Worm (Caenorhabditis elegans): ENCODE data around the gene str-43.

The str-43 gene

DNA sequence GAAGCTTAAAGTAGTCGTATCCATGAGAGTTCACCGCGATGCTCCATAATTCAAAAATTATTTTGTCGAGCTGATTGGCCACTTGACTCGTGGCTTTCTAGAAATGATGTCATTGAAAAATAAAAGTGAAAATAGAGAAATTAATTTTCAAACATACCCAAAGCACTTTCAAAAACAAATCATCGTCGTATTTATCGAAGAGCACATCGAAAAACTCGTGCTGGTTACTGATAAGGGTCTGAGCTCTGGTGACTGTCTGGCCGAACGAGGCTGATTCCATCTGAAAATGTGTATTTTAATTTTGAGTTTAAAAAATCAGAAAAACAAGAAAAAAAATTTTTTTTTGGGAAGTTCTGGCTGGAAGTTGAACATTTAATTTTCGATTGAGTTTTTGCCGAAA, 39.6 kb downstream of the str-43 start:
- no peak for TF ChIP-seq nhr-6 (tag; optimal IDR thresholded peaks at IDR 0.05)
- peak; percentile 39 for TF ChIP-seq hlh-30 (tag; optimal IDR thresholded peaks at IDR 0.05; ENCODE audit: insufficient read depth)
- peak; percentile 66 for TF ChIP-seq dve-1 (tag; optimal IDR thresholded peaks at IDR 0.05; ENCODE audit: insufficient read depth)
- TF ChIP-seq daf-16 (GFP tag; optimal IDR thresholded peaks at IDR 0.05): no peak
- TF ChIP-seq daf-16 (tag; optimal IDR thresholded peaks at IDR 0.05): peak; percentile 84

ce11 chrV:15711898-15712297, 40.1 kb downstream of the str-43 start, which contains the start of gene str-101:
str-101 (minus strand) TSS chrV:15711998.
- TF ChIP-seq tra-1 (GFP tag; IDR thresholded peaks at IDR 0.05): no peak
- no peak for TF ChIP-seq nhr-48 (tag; optimal IDR thresholded peaks at IDR 0.05)
- no peak for TF ChIP-seq nhr-76 (tag; optimal IDR thresholded peaks at IDR 0.05)
- no peak for TF ChIP-seq zfp-2 (tag; optimal IDR thresholded peaks at IDR 0.05)

DNA sequence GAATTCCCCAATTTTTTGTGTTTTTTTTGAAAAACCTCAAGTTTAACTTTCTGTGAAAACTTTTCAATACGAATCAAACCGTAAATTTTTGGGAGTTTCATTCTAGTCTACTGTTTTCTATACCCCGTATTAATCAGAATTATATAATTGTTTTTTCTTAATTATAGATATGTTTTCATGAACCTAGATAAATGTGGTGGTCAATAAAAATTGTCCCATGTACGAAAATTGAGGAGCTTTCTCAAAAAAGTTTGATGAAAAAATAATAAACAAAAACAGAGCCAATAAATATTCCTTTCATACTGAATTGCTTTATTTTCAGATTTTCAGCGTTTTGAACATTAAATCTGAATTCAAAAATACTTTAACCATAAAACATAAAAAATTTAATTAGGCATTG, 41.5 kb downstream of the str-43 start, which contains the start of gene Y6E2A.1:
Gene Y6E2A.1, minus strand, starts transcription at position 101 of the 400 bp plus-strand sequence.
- no peak for TF ChIP-seq nhr-28 (tag; optimal IDR thresholded peaks at IDR 0.05)

DNA sequence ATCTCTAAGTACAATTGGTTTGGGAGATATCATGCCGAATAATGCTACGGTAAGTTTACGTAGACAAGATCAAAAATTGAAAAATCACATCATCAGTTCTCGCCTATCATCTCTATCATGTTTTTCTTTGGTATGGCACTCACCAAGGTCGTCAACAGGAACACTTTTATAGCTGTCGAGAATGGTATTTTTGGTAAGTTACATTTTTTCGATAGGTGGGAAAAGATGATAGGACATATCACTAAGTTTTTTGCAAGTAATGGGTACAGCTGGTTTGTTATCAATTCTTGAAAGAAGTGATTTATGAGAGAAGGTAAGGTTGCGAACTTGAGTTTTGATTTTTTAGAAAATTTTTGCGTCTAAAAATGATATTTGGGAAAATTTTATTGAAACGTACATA, 44.0 kb downstream of the str-43 start:
- TF ChIP-seq nhr-28 (tag; optimal IDR thresholded peaks at IDR 0.05): peak; percentile 55
- no peak for TF ChIP-seq nhr-10 (tag; optimal IDR thresholded peaks at IDR 0.05)
- 0 out of 2 replicates have a peak, but pooled peaks have one; percentile 20 for TF ChIP-seq ceh-20 (GFP tag; IDR thresholded peaks at IDR 0.05)
- no peak for TF ChIP-seq daf-19 (GFP tag; conservative IDR thresholded peaks at IDR 0.05)
- TF ChIP-seq unc-62 (GFP tag; optimal IDR thresholded peaks at IDR 0.05 in 1 of 2): peak in 1 of 2 experiments; percentile 81
- TF ChIP-seq unc-62 (tag; optimal IDR thresholded peaks at IDR 0.05): no peak
- no peak for TF ChIP-seq ztf-11 (tag; optimal IDR thresholded peaks at IDR 0.05)
- TF ChIP-seq tra-1 (GFP tag; IDR thresholded peaks at IDR 0.05): 0 out of 2 replicates have a peak, but pooled peaks have one; percentile 31

ce11 chrV:15704745-15705144, 47.2 kb downstream of the str-43 start, which contains the start of gene twk-34:
twk-34 (plus strand) TSS chrV:15704960.
- no peak for TF ChIP-seq pha-4 (GFP tag; IDR thresholded peaks at IDR 0.05)
- no peak for TF ChIP-seq pha-4 (tag; optimal IDR thresholded peaks at IDR 0.05)
- peak; percentile 7 for TF ChIP-seq nhr-28 (tag; optimal IDR thresholded peaks at IDR 0.05)
- TF ChIP-seq F37D6.2 (tag; optimal IDR thresholded peaks at IDR 0.05): no peak
- peak; percentile 21; the same call in 1 of the 2 replicates for TF ChIP-seq dmd-6 (GFP tag; IDR thresholded peaks at IDR 0.05)

DNA sequence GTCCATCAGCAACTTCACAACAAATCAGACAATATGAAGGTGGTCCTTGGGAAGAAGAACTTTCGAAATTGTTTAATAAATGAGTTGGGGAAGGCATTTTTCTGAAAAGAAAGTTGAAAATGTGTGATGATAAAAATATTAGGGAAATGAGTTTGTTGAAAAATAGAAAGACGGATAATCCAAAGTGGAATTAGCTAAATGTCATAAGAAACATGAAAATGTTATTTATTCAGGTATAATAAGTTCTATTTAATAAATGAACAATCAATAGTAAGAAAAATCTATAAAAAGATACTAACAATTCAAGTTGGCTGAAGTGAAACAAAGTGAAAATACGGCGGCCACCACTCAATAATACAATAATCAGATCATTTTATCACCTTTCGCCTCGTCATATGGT, 49.7 kb downstream of the str-43 start, which contains the start of gene nhr-53:
Gene nhr-53, minus strand, starts transcription at position 101 of the 400 bp plus-strand sequence.
- TF ChIP-seq Y48G9A.11 (GFP tag; IDR thresholded peaks at IDR 0.05) (no peak), hmg-1.1 (GFP tag; IDR thresholded peaks at IDR 0.05) (no peak), nhr-6 (tag; optimal IDR thresholded peaks at IDR 0.05) (no peak), nhr-41 (GFP tag; IDR thresholded peaks at IDR 0.05) (no peak), rbr-2 (tag; optimal IDR thresholded peaks at IDR 0.05) (no peak), D1046.2 (GFP tag; IDR thresholded peaks at IDR 0.05) (no peak), hlh-11 (tag; optimal IDR thresholded peaks at IDR 0.05) (no peak), nhr-76 (tag; optimal IDR thresholded peaks at IDR 0.05) (no peak), dmd-9 (GFP tag; IDR thresholded peaks at IDR 0.05) (no peak), zfp-3 (GFP tag; conservative IDR thresholded peaks at IDR 0.05) (no peak), snpc-1.2 (GFP tag; IDR thresholded peaks at IDR 0.05) (no peak), aha-1 (tag) (no peak)

All from whole organism, L4 larva.